Fruit fly (Drosophila melanogaster): Measurements from ENCODE around the gene CG33784.

dm6 chr3R:10054278-10054975 is 13.3 kb upstream of the CG33784 start:
- TF ChIP-seq cnc (optimal IDR thresholded peaks at IDR 0.05) (no peak), CG14711 (tag; optimal IDR thresholded peaks at IDR 0.05) (peak; percentile 4), Mnt (GFP tag; optimal IDR thresholded peaks at IDR 0.05) (peak; percentile 53), bab1 (GFP tag; optimal IDR thresholded peaks at IDR 0.05) (no peak)
